Fruit fly (Drosophila melanogaster): ENCODE data around the gene Fer1.
A peak's percentile ranks its signal among the peaks of the same experiment; 100 is the strongest.

Gene Fer1

DNA sequence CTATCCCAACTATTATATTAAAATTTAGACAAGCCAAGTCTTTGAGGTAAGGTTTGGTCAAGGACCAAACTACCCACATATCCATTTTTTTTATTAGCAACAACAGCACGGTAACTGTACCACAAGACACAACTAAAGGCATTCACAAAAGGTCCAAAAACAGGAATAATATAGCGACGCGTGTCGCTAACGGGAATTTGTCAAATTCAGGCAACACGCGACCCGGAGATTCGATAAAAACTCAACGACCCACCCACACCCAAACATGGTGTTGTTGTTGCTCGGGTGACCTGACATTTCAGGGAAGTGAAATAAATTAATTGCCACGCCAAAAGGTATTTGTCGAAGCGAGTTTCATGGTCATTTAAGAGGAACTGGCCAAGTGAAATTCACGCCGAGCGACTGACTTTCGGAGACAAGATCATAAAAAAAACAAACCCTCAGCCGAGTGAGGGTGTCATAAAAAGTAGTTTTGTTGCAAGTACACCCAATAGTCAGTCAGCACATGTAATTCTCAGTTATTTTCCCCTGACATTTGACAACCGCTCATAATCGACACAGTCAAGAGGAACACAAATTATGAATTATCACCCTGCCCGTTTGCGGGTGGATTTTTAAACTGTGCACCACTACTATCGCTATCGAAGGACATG is 24.7 kb upstream of the Fer1 start (continued):
- TF ChIP-seq CG12071 (GFP tag; optimal IDR thresholded peaks at IDR 0.05) = no peak
- TF ChIP-seq mld (GFP tag; IDR thresholded peaks at IDR 0.05; ENCODE audit: partially characterized antibody) = no peak
- no peak for TF ChIP-seq Sin3A (optimal IDR thresholded peaks at IDR 0.05)
- TF ChIP-seq tll (GFP tag; optimal IDR thresholded peaks at IDR 0.05) = peak in 1 of 2 experiments; percentile 98
- no peak for TF ChIP-seq CG7271 (tag; optimal IDR thresholded peaks at IDR 0.05)
- TF ChIP-seq toy (GFP tag; IDR thresholded peaks at IDR 0.05) = no peak
- TF ChIP-seq Blimp-1 (GFP tag; optimal IDR thresholded peaks at IDR 0.05) = no peak
- TF ChIP-seq BtbVII (GFP tag; optimal IDR thresholded peaks at IDR 0.05) = no peak
- peak; percentile 5 for TF ChIP-seq kni (GFP tag; optimal IDR thresholded peaks at IDR 0.05)
- TF ChIP-seq CG6254 (GFP tag; optimal IDR thresholded peaks at IDR 0.05) = peak; percentile 27
- TF ChIP-seq CG12104 (GFP tag; optimal IDR thresholded peaks at IDR 0.05) = no peak

DNA sequence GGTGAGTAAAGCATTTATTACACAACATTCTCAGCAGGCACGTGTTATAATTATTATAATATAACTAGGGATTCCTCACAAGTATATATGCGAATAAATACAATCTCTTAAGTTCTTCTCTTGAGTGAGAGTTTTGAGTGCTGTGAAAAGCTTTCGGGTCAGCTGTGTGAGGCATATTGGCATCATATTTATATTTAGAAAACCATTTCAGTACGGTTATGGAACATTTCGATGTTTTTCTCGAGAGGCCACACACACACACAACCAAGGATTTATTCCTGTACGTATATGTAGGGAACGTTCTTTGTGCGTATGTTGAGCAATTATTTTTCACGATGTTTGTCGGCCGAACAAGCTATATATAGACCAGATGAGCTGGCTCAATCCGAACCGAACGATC is 23.0 kb upstream of the Fer1 start:
- TF ChIP-seq cwo (GFP tag; optimal IDR thresholded peaks at IDR 0.05) = peak; percentile 5
- TF ChIP-seq z (GFP tag; IDR thresholded peaks at IDR 0.05) = peak; percentile 72; the same call in 2 of the 3 replicates
- peak in 1 of 2 experiments; percentile 75 for TF ChIP-seq Pdp1 (GFP tag; optimal IDR thresholded peaks at IDR 0.05)
- no peak for TF ChIP-seq CG14860 (GFP tag; IDR thresholded peaks at IDR 0.05; ENCODE audit: partially characterized antibody)
- peak; percentile 47 for TF ChIP-seq Deaf1 (tag; optimal IDR thresholded peaks at IDR 0.05)
- TF ChIP-seq Ada2b (GFP tag; IDR thresholded peaks at IDR 0.05) = no peak
- no peak for TF ChIP-seq odd (GFP tag; optimal IDR thresholded peaks at IDR 0.05)
- peak; percentile 35 for TF ChIP-seq cg (GFP tag; optimal IDR thresholded peaks at IDR 0.05)
- peak; percentile 82 for TF ChIP-seq CG12769 (tag; optimal IDR thresholded peaks at IDR 0.05)
- TF ChIP-seq ATbp (GFP tag; optimal IDR thresholded peaks at IDR 0.05) = no peak

DNA sequence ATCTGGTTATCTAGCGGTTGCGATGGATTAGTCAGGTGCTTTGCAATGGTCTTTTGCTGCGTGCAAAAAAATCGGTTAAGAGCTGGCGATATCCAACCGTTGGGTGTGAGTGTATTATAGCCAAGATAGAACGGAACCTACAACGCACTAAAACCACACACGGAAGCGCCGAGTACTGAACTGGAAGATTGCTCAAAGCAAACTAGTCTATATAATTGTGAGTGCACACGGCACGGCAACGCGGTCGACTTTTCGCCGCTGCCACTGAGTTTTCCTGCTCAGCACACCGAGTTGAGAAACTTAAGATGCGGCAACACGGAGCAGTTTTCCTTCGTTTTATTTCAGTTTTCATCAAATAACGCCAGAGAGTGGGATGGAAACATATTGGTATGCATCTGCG is 19.5 kb upstream of the Fer1 start:
- TF ChIP-seq vfl (GFP tag; optimal IDR thresholded peaks at IDR 0.05) = no peak
- no peak for TF ChIP-seq CG17568 (GFP tag; optimal IDR thresholded peaks at IDR 0.05)
- TF ChIP-seq CG17385 (GFP tag; optimal IDR thresholded peaks at IDR 0.05) = no peak
- TF ChIP-seq z (GFP tag; IDR thresholded peaks at IDR 0.05) = peak; percentile 80
- TF ChIP-seq tx (GFP tag; optimal IDR thresholded peaks at IDR 0.05) = no peak
- peak; percentile 99 for TF ChIP-seq MTF-1 (GFP tag; optimal IDR thresholded peaks at IDR 0.05; ENCODE audit: borderline replicate concordance)
- no peak for TF ChIP-seq MESR4 (GFP tag; optimal IDR thresholded peaks at IDR 0.05)
- peak; percentile 7 for TF ChIP-seq CG11504 (tag; optimal IDR thresholded peaks at IDR 0.05)
- no peak for TF ChIP-seq CG11398 (GFP tag; optimal IDR thresholded peaks at IDR 0.05)
- no peak for TF ChIP-seq Myb (GFP tag; optimal IDR thresholded peaks at IDR 0.05)
- TF ChIP-seq amos (GFP tag; IDR thresholded peaks at IDR 0.05; ENCODE audit: partially characterized antibody) = peak; percentile 15; the same call in 1 of the 2 replicates
- peak; percentile 61 for TF ChIP-seq Ets65A (GFP tag)
- TF ChIP-seq zen2 (GFP tag; IDR thresholded peaks at IDR 0.05; ENCODE audit: partially characterized antibody) = 0 out of 3 replicates have a peak, but pooled peaks have one; percentile 28
- TF ChIP-seq Sox100B (GFP tag; optimal IDR thresholded peaks at IDR 0.05) = no peak
- TF ChIP-seq Eip74EF (GFP tag; optimal IDR thresholded peaks at IDR 0.05) = no peak
- TF ChIP-seq sr (GFP tag; IDR thresholded peaks at IDR 0.05) = no peak

Measured in whole organism, embryonic.